Worm (Caenorhabditis elegans) whole organism, L2 larva: Measurements from ENCODE around the gene K10D11.4.

Source experiments
- C34F6.9 ChIP-seq: fragments of 150-350 bp; optimal IDR thresholded peaks from 2 replicates; lab custom pipeline; 2014; ENCODE audit warnings: missing biosample characterization, missing genetic modification characterization
- F13H6.1 ChIP-seq: sonication (generic microtip); optimal IDR thresholded peaks from 2 replicates; lab custom pipeline; 2016; ENCODE audit warnings: missing genetic modification characterization, missing compliant biosample characterization
- alr-1 ChIP-seq: fragments of 150-350 bp; optimal IDR thresholded peaks from 2 replicates; lab custom pipeline; 2014; ENCODE audit warnings: missing biosample characterization, missing genetic modification characterization
- aly-2 ChIP-seq: fragments of 150-350 bp; optimal IDR thresholded peaks from 2 replicates; lab custom pipeline; 2014; ENCODE audit warnings: missing biosample characterization, missing genetic modification characterization
- ama-1 ChIP-seq: fragments of 150-350 bp; optimal IDR thresholded peaks from 2 replicates; lab custom pipeline; 2018; ENCODE audit warnings: inconsistent platforms
- blmp-1 ChIP-seq: sonication (generic microtip); optimal IDR thresholded peaks from 2 replicates; lab custom pipeline; 2017; ENCODE audit warnings: missing genetic modification characterization, mild to moderate bottlenecking, missing compliant biosample characterization, antibody characterized with exemption, moderate library complexity; ENCODE audit not compliant: insufficient read depth
- ceh-16 ChIP-seq: fragments of 150-350 bp; optimal IDR thresholded peaks from 2 replicates; lab custom pipeline; 2014; ENCODE audit warnings: missing biosample characterization, missing genetic modification characterization
- crh-2 ChIP-seq: sonication (generic microtip); optimal IDR thresholded peaks from 2 replicates; lab custom pipeline; 2017; ENCODE audit warnings: missing biosample characterization, missing genetic modification characterization
- egl-27 ChIP-seq: sonication (generic microtip); optimal IDR thresholded peaks from 3 replicates; lab custom pipeline; 2017; ENCODE audit warnings: missing biosample characterization, missing genetic modification reagents, missing genetic modification characterization
- elt-1 ChIP-seq: fragments of 150-350 bp; optimal IDR thresholded peaks from 2 replicates; lab custom pipeline; 2014; ENCODE audit warnings: missing biosample characterization, missing genetic modification characterization
- fos-1 ChIP-seq: fragments of 150-350 bp; optimal IDR thresholded peaks from 2 replicates; lab custom pipeline; 2014; ENCODE audit warnings: missing biosample characterization, missing genetic modification characterization
- gmeb-1 ChIP-seq: fragments of 150-350 bp; optimal IDR thresholded peaks from 2 replicates; lab custom pipeline; 2014; ENCODE audit warnings: missing biosample characterization, missing genetic modification characterization
- lin-11 ChIP-seq: fragments of 150-350 bp; sonication (generic microtip); optimal IDR thresholded peaks from 2 replicates; lab custom pipeline; 2014; ENCODE audit warnings: missing biosample characterization, missing genetic modification characterization, inconsistent platforms, mixed read lengths
- lin-39 ChIP-seq: fragments of 150-350 bp; optimal IDR thresholded peaks from 2 replicates; lab custom pipeline; 2014; ENCODE audit warnings: missing biosample characterization, missing genetic modification reagents, missing genetic modification characterization
- nhr-10 ChIP-seq: sonication (generic microtip); optimal IDR thresholded peaks from 2 replicates; lab custom pipeline; 2017; ENCODE audit warnings: missing biosample characterization, missing genetic modification characterization
- nhr-12 ChIP-seq: fragments of 150-350 bp; optimal IDR thresholded peaks from 2 replicates; lab custom pipeline; 2014; ENCODE audit warnings: missing biosample characterization, missing genetic modification characterization
- nhr-129 ChIP-seq: fragments of 150-350 bp; optimal IDR thresholded peaks from 2 replicates; lab custom pipeline; 2014; ENCODE audit warnings: missing biosample characterization, missing genetic modification characterization
- nhr-21 ChIP-seq: fragments of 150-350 bp; optimal IDR thresholded peaks from 2 replicates; lab custom pipeline; 2014; ENCODE audit warnings: missing biosample characterization, missing genetic modification characterization
- nhr-23 ChIP-seq: fragments of 150-350 bp; optimal IDR thresholded peaks from 2 replicates; lab custom pipeline; 2014; ENCODE audit warnings: missing biosample characterization, missing genetic modification reagents, missing genetic modification characterization
- nhr-25 ChIP-seq: fragments of 150-350 bp; sonication (generic microtip); optimal IDR thresholded peaks from 3 replicates; lab custom pipeline; 2014; ENCODE audit warnings: missing biosample characterization, missing genetic modification characterization
- peb-1 ChIP-seq: fragments of 150-350 bp; optimal IDR thresholded peaks from 2 replicates; lab custom pipeline; 2014; ENCODE audit warnings: missing biosample characterization, missing genetic modification characterization
- sem-4 ChIP-seq: fragments of 150-350 bp; optimal IDR thresholded peaks from 2 replicates; lab custom pipeline; 2014; ENCODE audit warnings: missing biosample characterization, missing genetic modification reagents, missing genetic modification characterization
- sma-3 ChIP-seq: sonication (generic microtip); optimal IDR thresholded peaks from 2 replicates; lab custom pipeline; 2016; ENCODE audit warnings: missing genetic modification reagents, missing genetic modification characterization, missing compliant biosample characterization
- sma-9 ChIP-seq, 2 experiments: fragments of 150-350 bp in 1 of 2; sonication (generic microtip) in 1 of 2; optimal IDR thresholded peaks; 2 replicates each; lab custom pipeline; 2014 to 2016; ENCODE audit warnings: missing genetic modification characterization in 2 of 2, mild to moderate bottlenecking in 1 of 2, missing biosample characterization in 1 of 2, missing compliant biosample characterization in 1 of 2, missing genetic modification reagents in 1 of 2, moderate library complexity in 1 of 2
- snpc-4 ChIP-seq: fragments of 150-350 bp; optimal IDR thresholded peaks from 2 replicates; lab custom pipeline; 2014; ENCODE audit warnings: missing biosample characterization, missing genetic modification characterization
- unc-55 ChIP-seq: fragments of 150-350 bp; sonication (generic microtip); optimal IDR thresholded peaks from 3 replicates; lab custom pipeline; 2014; ENCODE audit warnings: missing biosample characterization, missing genetic modification reagents, missing genetic modification characterization
- unc-62 ChIP-seq: fragments of 150-350 bp; optimal IDR thresholded peaks from 2 replicates; lab custom pipeline; 2014; ENCODE audit warnings: missing biosample characterization, missing genetic modification reagents, missing genetic modification characterization
- zag-1 ChIP-seq: fragments of 150-350 bp; optimal IDR thresholded peaks from 2 replicates; lab custom pipeline; 2014; ENCODE audit warnings: missing biosample characterization, missing genetic modification characterization
- ztf-1 ChIP-seq: fragments of 200-800 bp; sonication (Bioruptor generic); conservative IDR thresholded peaks from 2 replicates; pipeline ENCODE4 v1.3.6; 2022; ENCODE audit warnings: missing genetic modification characterization, missing compliant biosample characterization
- ztf-11 ChIP-seq: sonication (generic microtip); optimal IDR thresholded peaks from 2 replicates; lab custom pipeline; 2017; ENCODE audit warnings: missing biosample characterization, missing genetic modification characterization
- ztf-4 ChIP-seq: fragments of 150-350 bp; optimal IDR thresholded peaks from 2 replicates; lab custom pipeline; 2014; ENCODE audit warnings: missing biosample characterization, missing genetic modification characterization

K10D11.4 gene

ce11 chrIV:13013711-13014341 is 19.6 kb upstream of the K10D11.4 start:
- TF ChIP-seq F13H6.1 (tag; lab: Kevin White, UChicago) (no peak), elt-1 (tag; lab: Kevin White, UChicago) (peak; percentile 63), ceh-16 (tag; lab: Kevin White, UChicago) (peak; percentile 14)

ce11 chrIV:13013231-13013630 is 19.0 kb upstream of the K10D11.4 start:
- peak; percentile 42 for TF ChIP-seq sma-9 (GFP tag; optimal IDR thresholded peaks at IDR 0.05; lab: Kevin White, UChicago)
- TF ChIP-seq sma-9 (tag; optimal IDR thresholded peaks at IDR 0.05; lab: Kevin White, UChicago), result no peak
- peak; percentile 12 for TF ChIP-seq crh-2 (tag; lab: Kevin White, UChicago)
- no peak for TF ChIP-seq ztf-1 (GFP tag; lab: Robert Waterston, UW)
- peak; percentile 67 for TF ChIP-seq nhr-25 (tag; lab: Kevin White, UChicago)
- TF ChIP-seq nhr-129, result peak; percentile 76
- no peak for TF ChIP-seq nhr-12
- TF ChIP-seq lin-11, result no peak
- no peak for TF ChIP-seq nhr-10
- peak; percentile 95 for TF ChIP-seq blmp-1 (tag; lab: Kevin White, UChicago)
- TF ChIP-seq fos-1 (tag; lab: Kevin White, UChicago), result peak; percentile 0
- peak; percentile 74 for TF ChIP-seq ceh-16 (tag; lab: Kevin White, UChicago)
- TF ChIP-seq sem-4 (tag; lab: Kevin White, UChicago), result peak; percentile 74
- TF ChIP-seq gmeb-1 (tag; lab: Kevin White, UChicago), result no peak

ce11 chrIV:13009507-13009906 is 15.2 kb upstream of the K10D11.4 start:
- TF ChIP-seq ztf-11 (tag; lab: Kevin White, UChicago) (no peak), alr-1 (no peak)

ce11 chrIV:13008405-13009208 is 14.3 kb upstream of the K10D11.4 start, which contains the start of gene mbk-2:
TSS of gene mbk-2 (plus strand) at chrIV:13009158.
- TF ChIP-seq unc-55 (GFP tag; lab: Kevin White, UChicago) (no peak), nhr-23 (tag; lab: Kevin White, UChicago) (no peak), fos-1 (tag; lab: Kevin White, UChicago) (peak; percentile 6), peb-1 (tag; lab: Kevin White, UChicago) (no peak), elt-1 (tag; lab: Kevin White, UChicago) (no peak), zag-1 (tag; lab: Kevin White, UChicago) (no peak), ztf-1 (GFP tag; lab: Robert Waterston, UW) (no peak), nhr-21 (tag; lab: Kevin White, UChicago) (no peak), ama-1 (lab: Kevin White, UChicago) (no peak), crh-2 (tag; lab: Kevin White, UChicago) (peak; percentile 3), sma-3 (GFP tag; lab: Kevin White, UChicago) (no peak), sma-9 (GFP tag; optimal IDR thresholded peaks at IDR 0.05; lab: Kevin White, UChicago) (peak; percentile 57), sma-9 (tag; optimal IDR thresholded peaks at IDR 0.05; lab: Kevin White, UChicago) (no peak), lin-39 (tag; lab: Kevin White, UChicago) (no peak), unc-62 (GFP tag; lab: Kevin White, UChicago) (no peak), aly-2 (no peak)
- TF ChIP-seq, all 48 proteins: peak for 3

ce11 chrIV:12999087-12999486 is 4.8 kb upstream of the K10D11.4 start:
- TF ChIP-seq C34F6.9 (no peak), ztf-4 (tag; lab: Kevin White, UChicago) (no peak), nhr-25 (tag; lab: Kevin White, UChicago) (no peak), unc-62 (GFP tag; lab: Kevin White, UChicago) (no peak), ceh-16 (tag; lab: Kevin White, UChicago) (no peak), nhr-129 (no peak), ztf-1 (GFP tag; lab: Robert Waterston, UW) (no peak), nhr-21 (tag; lab: Kevin White, UChicago) (no peak), fos-1 (tag; lab: Kevin White, UChicago) (no peak), ama-1 (lab: Kevin White, UChicago) (no peak), aly-2 (no peak), sma-9 (GFP tag; optimal IDR thresholded peaks at IDR 0.05; lab: Kevin White, UChicago) (no peak), sma-9 (tag; optimal IDR thresholded peaks at IDR 0.05; lab: Kevin White, UChicago) (no peak), snpc-4 (no peak), egl-27 (tag; lab: Kevin White, UChicago) (no peak), crh-2 (tag; lab: Kevin White, UChicago) (no peak), sem-4 (tag; lab: Kevin White, UChicago) (no peak), elt-1 (tag; lab: Kevin White, UChicago) (no peak), zag-1 (tag; lab: Kevin White, UChicago) (no peak)
- TF ChIP-seq, all 48 proteins: peak for 0
